Fruit fly (Drosophila melanogaster) whole organism, embryonic: ENCODE data around the gene CG15333.

Experiments
- Aef1 ChIP-seq: fragments of 200-800 bp; sonication (Bioruptor generic); IDR thresholded peaks from 3 replicates; pipeline ENCODE4 v1.3.6; 2022; ENCODE audit warnings: missing biosample characterization, missing genetic modification characterization
- Bdp1 ChIP-seq: fragments of 200-800 bp; sonication (Bioruptor generic); optimal IDR thresholded peaks from 3 replicates; lab custom pipeline; 2016; ENCODE audit warnings: missing biosample characterization, missing genetic modification characterization
- CG10209 ChIP-seq: fragments of 200-800 bp; sonication (Bioruptor generic); optimal IDR thresholded peaks from 3 replicates; lab custom pipeline; 2017; ENCODE audit warnings: missing biosample characterization, mild to moderate bottlenecking, missing genetic modification characterization, missing genetic modification reagents
- CG10274 ChIP-seq: fragments of 200-800 bp; sonication (Bioruptor generic); optimal IDR thresholded peaks from 3 replicates; lab custom pipeline; 2017; ENCODE audit warnings: missing biosample characterization, mild to moderate bottlenecking, missing genetic modification characterization
- CG11560 ChIP-seq: fragments of 200-800 bp; sonication (Bioruptor generic); IDR thresholded peaks from 3 replicates; pipeline ENCODE4 v1.3.6; 2022; ENCODE audit warnings: missing biosample characterization, missing genetic modification characterization
- CG12391 ChIP-seq: fragments of 200-800 bp; sonication (Bioruptor generic); optimal IDR thresholded peaks from 3 replicates; lab custom pipeline; 2018; ENCODE audit warnings: missing biosample characterization, mild to moderate bottlenecking, missing genetic modification characterization, moderate library complexity
- CG15514 ChIP-seq: fragments of 200-800 bp; sonication (Bioruptor generic); optimal IDR thresholded peaks from 3 replicates; lab custom pipeline; 2017; ENCODE audit warnings: missing biosample characterization, missing genetic modification characterization, mild to moderate bottlenecking, moderate library complexity, missing genetic modification reagents
- CG17361 ChIP-seq: fragments of 200-800 bp; sonication (Bioruptor generic); IDR thresholded peaks from 3 replicates; pipeline ENCODE4 v1.3.6; 2022; ENCODE audit warnings: missing biosample characterization, missing genetic modification characterization
- CG3163 ChIP-seq: fragments of 200-800 bp; sonication (Bioruptor generic); optimal IDR thresholded peaks from 3 replicates; lab custom pipeline; 2016; ENCODE audit warnings: missing biosample characterization, missing genetic modification characterization
- CG4854 ChIP-seq: fragments of 200-800 bp; sonication (Bioruptor generic); optimal IDR thresholded peaks from 2 replicates; lab custom pipeline; 2016; ENCODE audit warnings: missing biosample characterization, missing genetic modification characterization, inconsistent platforms
- CG6175 ChIP-seq: fragments of 200-800 bp; sonication (Bioruptor generic); IDR thresholded peaks from 3 replicates; pipeline ENCODE4 v1.3.6; 2022; ENCODE audit warnings: missing biosample characterization, missing genetic modification characterization
- CG6791 ChIP-seq: fragments of 200-800 bp; sonication (Bioruptor generic); IDR thresholded peaks from 3 replicates; pipeline ENCODE4 v1.3.6; 2022; ENCODE audit warnings: missing biosample characterization, missing genetic modification characterization; ENCODE audit not compliant: partially characterized antibody
- CG7745 ChIP-seq: fragments of 200-800 bp; sonication (Bioruptor generic); optimal IDR thresholded peaks from 2 replicates; lab custom pipeline; 2018; ENCODE audit warnings: missing biosample characterization, mild to moderate bottlenecking, missing genetic modification characterization, moderate library complexity
- CG7786 ChIP-seq: fragments of 200-800 bp; sonication (Bioruptor generic); optimal IDR thresholded peaks from 2 replicates; lab custom pipeline; 2016; ENCODE audit warnings: missing biosample characterization, missing genetic modification characterization
- CG9817 ChIP-seq: fragments of 200-800 bp; sonication (Bioruptor generic); optimal IDR thresholded peaks from 2 replicates; lab custom pipeline; 2018; ENCODE audit warnings: missing biosample characterization, mild to moderate bottlenecking, missing genetic modification characterization, moderate library complexity
- CTCF ChIP-seq: fragments of 200-800 bp; sonication (Bioruptor generic); optimal IDR thresholded peaks from 2 replicates; lab custom pipeline; 2017; ENCODE audit warnings: missing biosample characterization, mild to moderate bottlenecking, missing genetic modification characterization, moderate library complexity
- D19B ChIP-seq: fragments of 200-800 bp; sonication (Bioruptor generic); optimal IDR thresholded peaks from 2 replicates; lab custom pipeline; 2017; ENCODE audit warnings: missing biosample characterization, mild to moderate bottlenecking, missing genetic modification characterization
- Gsc ChIP-seq: fragments of 200-800 bp; sonication (Bioruptor generic); IDR thresholded peaks from 2 replicates; pipeline ENCODE4 v1.3.6; 2022; ENCODE audit warnings: missing biosample characterization, missing genetic modification characterization
- Hand ChIP-seq: fragments of 200-800 bp; sonication (Bioruptor generic); optimal IDR thresholded peaks from 2 replicates; lab custom pipeline; 2017; ENCODE audit warnings: mild to moderate bottlenecking, missing biosample characterization, missing genetic modification reagents, missing genetic modification characterization
- HmgZ ChIP-seq: fragments of 200-800 bp; sonication (Bioruptor generic); optimal IDR thresholded peaks from 2 replicates; lab custom pipeline; 2018; ENCODE audit warnings: missing biosample characterization, mild to moderate bottlenecking, missing genetic modification characterization
- Hr51 ChIP-seq, 2 experiments: fragments of 200-800 bp; sonication (Bioruptor generic); optimal IDR thresholded peaks; 2 replicates in 1 of 2; 3 replicates in 1 of 2; lab custom pipeline; 2016 to 2018; ENCODE audit warnings: missing biosample characterization in 2 of 2, missing genetic modification characterization in 2 of 2, mild to moderate bottlenecking in 1 of 2, moderate library complexity in 1 of 2
- Hr78 ChIP-seq, 2 experiments: fragments of 200-800 bp in 1 of 2; fragments of >200 bp in 1 of 2; sonication (Bioruptor generic) in 1 of 2; optimal IDR thresholded peaks; 2 replicates each; lab custom pipeline; 2017 to 2019; ENCODE audit warnings: missing biosample characterization in 2 of 2, missing genetic modification characterization in 2 of 2, mild to moderate bottlenecking in 1 of 2, moderate library complexity in 1 of 2
- Hsf ChIP-seq: fragments of 200-800 bp; sonication (Bioruptor generic); optimal IDR thresholded peaks from 3 replicates; lab custom pipeline; 2016; ENCODE audit warnings: missing biosample characterization, missing genetic modification characterization
- Jarid2 ChIP-seq: fragments of 200-800 bp; sonication (Bioruptor generic); optimal IDR thresholded peaks from 3 replicates; lab custom pipeline; 2017; ENCODE audit warnings: mild to moderate bottlenecking, missing biosample characterization, missing genetic modification reagents, missing genetic modification characterization
- Kr ChIP-seq: fragments of 200-800 bp; sonication (Bioruptor generic); optimal IDR thresholded peaks from 2 replicates; lab custom pipeline; 2017; ENCODE audit warnings: missing biosample characterization, mild to moderate bottlenecking, missing genetic modification characterization
- Neu2 ChIP-seq: fragments of 200-800 bp; sonication (Bioruptor generic); optimal IDR thresholded peaks from 3 replicates; lab custom pipeline; 2016; ENCODE audit warnings: missing biosample characterization, missing genetic modification characterization, borderline replicate concordance
- Nf-YC ChIP-seq: fragments of 200-800 bp; optimal IDR thresholded peaks from 3 replicates; lab custom pipeline; 2019; ENCODE audit warnings: missing biosample characterization, mild to moderate bottlenecking, missing genetic modification characterization, moderate library complexity
- Sox102F ChIP-seq: fragments of 200-800 bp; sonication (Bioruptor generic); optimal IDR thresholded peaks from 2 replicates; lab custom pipeline; 2018; ENCODE audit warnings: missing biosample characterization, mild to moderate bottlenecking, missing genetic modification characterization, moderate library complexity
- TFAM ChIP-seq: fragments of 200-800 bp; sonication (Bioruptor generic); optimal IDR thresholded peaks from 2 replicates; lab custom pipeline; 2017; ENCODE audit warnings: missing biosample characterization, missing genetic modification characterization, inconsistent platforms
- bsh ChIP-seq, 2 experiments: fragments of 200-800 bp; sonication (Bioruptor generic); optimal IDR thresholded peaks; 2 replicates each; lab custom pipeline; 2017 to 2018; ENCODE audit warnings: mild to moderate bottlenecking in 2 of 2, missing biosample characterization in 2 of 2, missing genetic modification characterization in 2 of 2, moderate library complexity in 1 of 2
- dimm ChIP-seq: fragments of 200-800 bp; sonication (Bioruptor generic); IDR thresholded peaks from 2 replicates; pipeline ENCODE4 v1.3.6; 2022; ENCODE audit warnings: missing biosample characterization, missing genetic modification characterization
- disco-r ChIP-seq: fragments of 200-800 bp; sonication (Bioruptor generic); optimal IDR thresholded peaks from 2 replicates; lab custom pipeline; 2016; ENCODE audit warnings: missing biosample characterization, missing genetic modification characterization
- dpn ChIP-seq, 2 experiments: fragments of 200-800 bp; sonication (Bioruptor generic); optimal IDR thresholded peaks; 3 replicates each; lab custom pipeline; 2016; ENCODE audit warnings: missing biosample characterization in 2 of 2, missing genetic modification characterization in 2 of 2
- eyg ChIP-seq: fragments of 200-800 bp; sonication (Bioruptor generic); optimal IDR thresholded peaks from 3 replicates; lab custom pipeline; 2016; ENCODE audit warnings: missing biosample characterization, missing genetic modification characterization
- ftz-f1 ChIP-seq: fragments of 200-800 bp; sonication (Bioruptor generic); optimal IDR thresholded peaks from 2 replicates; lab custom pipeline; 2016; ENCODE audit warnings: missing biosample characterization, missing genetic modification characterization
- gt ChIP-seq: fragments of 200-800 bp; sonication (Bioruptor generic); IDR thresholded peaks from 2 replicates; pipeline ENCODE4 v1.3.6; 2022; ENCODE audit warnings: missing biosample characterization, missing genetic modification characterization
- ind ChIP-seq: fragments of 200-800 bp; sonication (Bioruptor generic); optimal IDR thresholded peaks from 3 replicates; lab custom pipeline; 2016; ENCODE audit warnings: missing biosample characterization, missing genetic modification characterization
- lov ChIP-seq, 2 experiments: fragments of 200-800 bp in 1 of 2; fragments of >200 bp in 1 of 2; sonication (Bioruptor generic) in 1 of 2; IDR thresholded peaks in 1 of 2; optimal IDR thresholded peaks in 1 of 2; 2 replicates in 1 of 2; 3 replicates in 1 of 2; pipeline versions ENCODE4 v1.3.6 to Lab custom; 2017 to 2022; ENCODE audit warnings: missing biosample characterization in 1 of 2, missing genetic modification characterization in 1 of 2
- luna ChIP-seq: fragments of 200-800 bp; sonication (Bioruptor generic); optimal IDR thresholded peaks from 2 replicates; lab custom pipeline; 2016; ENCODE audit warnings: missing biosample characterization, missing genetic modification characterization
- mld ChIP-seq: fragments of 200-800 bp; sonication (Bioruptor generic); IDR thresholded peaks from 3 replicates; pipeline ENCODE4 v1.3.6; 2022; ENCODE audit warnings: missing biosample characterization, missing genetic modification characterization; ENCODE audit not compliant: partially characterized antibody
- nom ChIP-seq: fragments of 200-800 bp; sonication (Bioruptor generic); optimal IDR thresholded peaks from 2 replicates; lab custom pipeline; 2017; ENCODE audit warnings: missing biosample characterization, missing genetic modification characterization, mild to moderate bottlenecking, moderate library complexity, missing genetic modification reagents
- odd ChIP-seq: fragments of 200-800 bp; sonication (Bioruptor generic); optimal IDR thresholded peaks from 2 replicates; lab custom pipeline; 2017; ENCODE audit warnings: missing biosample characterization, mild to moderate bottlenecking, missing genetic modification characterization
- pum ChIP-seq: fragments of 200-800 bp; sonication (Bioruptor generic); optimal IDR thresholded peaks from 2 replicates; lab custom pipeline; 2016; ENCODE audit warnings: missing biosample characterization, missing genetic modification characterization
- rib ChIP-seq: fragments of 200-800 bp; sonication (Bioruptor generic); IDR thresholded peaks from 2 replicates; pipeline ENCODE4 v1.3.6; 2022; ENCODE audit warnings: missing biosample characterization, missing genetic modification characterization
- sens-2 ChIP-seq: fragments of 200-800 bp; sonication (Bioruptor generic); IDR thresholded peaks from 2 replicates; pipeline ENCODE4 v1.3.6; 2022; ENCODE audit warnings: missing biosample characterization, missing genetic modification characterization
- sima ChIP-seq: fragments of 200-800 bp; sonication (Bioruptor generic); optimal IDR thresholded peaks from 2 replicates; lab custom pipeline; 2016; ENCODE audit warnings: missing biosample characterization, missing genetic modification characterization
- sob ChIP-seq: fragments of 200-800 bp; sonication (Bioruptor generic); IDR thresholded peaks from 2 replicates; pipeline ENCODE4 v1.3.6; 2022; ENCODE audit warnings: missing biosample characterization, missing genetic modification characterization
- twi ChIP-seq: fragments of 200-800 bp; optimal IDR thresholded peaks from 2 replicates; lab custom pipeline; 2019; ENCODE audit warnings: missing biosample characterization, mild to moderate bottlenecking, missing genetic modification characterization, moderate library complexity
- unc-4 ChIP-seq: fragments of 200-800 bp; sonication (Bioruptor generic); IDR thresholded peaks from 2 replicates; pipeline ENCODE4 v1.3.6; 2022; ENCODE audit warnings: missing biosample characterization, missing genetic modification characterization; ENCODE audit not compliant: partially characterized antibody

Gene CG15333

DNA sequence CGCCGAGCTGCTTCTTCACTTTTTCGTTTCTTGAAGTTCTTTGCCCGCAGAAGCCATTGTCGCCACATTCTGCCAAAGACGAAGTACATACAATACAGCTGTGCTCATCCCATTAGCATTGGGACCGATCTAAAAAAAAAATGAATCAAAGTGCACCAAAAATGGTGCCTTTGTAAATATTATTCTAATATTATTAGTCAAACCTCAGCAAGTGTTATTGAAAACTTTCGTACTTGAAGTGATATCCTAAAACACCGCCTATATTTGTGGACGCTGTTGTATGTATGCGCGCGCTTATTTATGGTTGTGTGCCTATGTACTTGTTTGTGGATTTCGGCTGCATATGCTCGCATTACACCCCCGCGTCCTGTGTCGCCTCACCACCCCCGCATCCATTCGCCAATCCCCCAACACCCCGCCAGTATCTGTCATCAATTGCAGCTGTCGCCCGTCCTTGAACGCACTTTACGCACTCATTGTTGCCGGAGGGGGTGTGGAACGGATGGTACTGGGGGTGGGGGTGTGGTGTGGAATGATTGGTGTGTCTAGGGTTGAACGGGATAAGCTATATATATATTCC is 48.7 kb downstream of the CG15333 start (continued):
- TF ChIP-seq pum (GFP tag; lab: Kevin White, UChicago), result peak; percentile 59
- TF ChIP-seq Aef1 (GFP tag; lab: Robert Waterston, UW), result peak; percentile 85
- peak in 1 of 2 experiments; percentile 68 for TF ChIP-seq Hr78 (GFP tag; optimal IDR thresholded peaks at IDR 0.05; lab: Kevin White, UChicago)
- TF ChIP-seq CG6175 (GFP tag; lab: Robert Waterston, UW), result 0 out of 3 replicates have a peak, but pooled peaks have one; percentile 55
- peak; percentile 65 for TF ChIP-seq Jarid2 (GFP tag; lab: Kevin White, UChicago)
- TF ChIP-seq lov (optimal IDR thresholded peaks at IDR 0.05; lab: Kevin White, UChicago), result no peak
- peak; percentile 92 for TF ChIP-seq lov (GFP tag; IDR thresholded peaks at IDR 0.05; lab: Robert Waterston, UW)
- peak; percentile 86 for TF ChIP-seq CG17361 (GFP tag; lab: Robert Waterston, UW)
- no peak for TF ChIP-seq luna (GFP tag; lab: Kevin White, UChicago)
- peak; percentile 74 for TF ChIP-seq CG15514 (GFP tag; lab: Kevin White, UChicago)
- peak; percentile 70; the same call in 1 of the 2 replicates for TF ChIP-seq rib (GFP tag; lab: Robert Waterston, UW)
- TF ChIP-seq CG6791 (GFP tag; lab: Robert Waterston, UW), result no peak
- peak; percentile 83 for TF ChIP-seq dimm
- peak; percentile 76 to 95 for TF ChIP-seq bsh (GFP tag; optimal IDR thresholded peaks at IDR 0.05; lab: Kevin White, UChicago)
- peak; percentile 77 for TF ChIP-seq odd
- TF ChIP-seq mld (GFP tag; lab: Robert Waterston, UW), result no peak
- no peak for TF ChIP-seq Neu2 (GFP tag; lab: Kevin White, UChicago)
- peak; percentile 59 for TF ChIP-seq CG7786 (GFP tag; lab: Kevin White, UChicago)
- peak; percentile 51 for TF ChIP-seq TFAM
- TF ChIP-seq eyg (GFP tag; lab: Kevin White, UChicago), result peak; percentile 9
- TF ChIP-seq Nf-YC (tag; lab: Kevin White, UChicago), result peak; percentile 16
- peak; percentile 60 for TF ChIP-seq disco-r (GFP tag; lab: Kevin White, UChicago)
- peak; percentile 80 for TF ChIP-seq ind (GFP tag; lab: Kevin White, UChicago)
- no peak for TF ChIP-seq unc-4 (GFP tag; lab: Robert Waterston, UW)
- TF ChIP-seq dpn (GFP tag; optimal IDR thresholded peaks at IDR 0.05; lab: Kevin White, UChicago), result peak; percentile 69 to 87
- no peak for TF ChIP-seq Kr
- TF ChIP-seq Hsf, result peak; percentile 84
- TF ChIP-seq gt (GFP tag; lab: Robert Waterston, UW), result peak; percentile 58
- TF ChIP-seq CG10209 (GFP tag; lab: Kevin White, UChicago), result peak; percentile 85
- TF ChIP-seq CG4854, result peak; percentile 52
- TF ChIP-seq Gsc (GFP tag; lab: Robert Waterston, UW), result peak; percentile 70
- TF ChIP-seq CG9817 (tag; lab: Kevin White, UChicago), result peak; percentile 74
- peak; percentile 14 for TF ChIP-seq CG3163 (GFP tag; lab: Kevin White, UChicago)
- no peak for TF ChIP-seq CG7745 (tag; lab: Kevin White, UChicago)
- TF ChIP-seq CG11560 (tag; lab: Robert Waterston, UW), result peak; percentile 64
- peak; percentile 40 to 91 for TF ChIP-seq Hr51 (GFP tag; optimal IDR thresholded peaks at IDR 0.05; lab: Kevin White, UChicago)
- TF ChIP-seq CG12391 (tag; lab: Kevin White, UChicago), result peak; percentile 90
- TF ChIP-seq Hand (GFP tag; lab: Kevin White, UChicago), result peak; percentile 60
- TF ChIP-seq ftz-f1 (GFP tag; lab: Kevin White, UChicago), result no peak
- TF ChIP-seq sima (GFP tag; lab: Kevin White, UChicago), result peak; percentile 13
- TF ChIP-seq HmgZ (tag; lab: Kevin White, UChicago), result peak; percentile 75
- TF ChIP-seq nom (GFP tag; lab: Kevin White, UChicago), result peak; percentile 87
- TF ChIP-seq Bdp1, result peak; percentile 65
- TF ChIP-seq sens-2 (GFP tag; lab: Robert Waterston, UW), result peak; percentile 79
- peak; percentile 88 for TF ChIP-seq sob (GFP tag; lab: Robert Waterston, UW)
- TF ChIP-seq Sox102F (GFP tag; lab: Kevin White, UChicago), result peak; percentile 91
- TF ChIP-seq CG10274 (GFP tag; lab: Kevin White, UChicago), result peak; percentile 55
- TF ChIP-seq D19B (GFP tag; lab: Kevin White, UChicago), result peak; percentile 43
- peak; percentile 32 for TF ChIP-seq twi (tag; lab: Kevin White, UChicago)
- TF ChIP-seq CTCF (GFP tag; lab: Kevin White, UChicago), result peak; percentile 52
